Worm (Caenorhabditis elegans) whole organism, late embryonic: ENCODE results near the gene grl-14.

Experiments
- ceh-18 ChIP-seq: sonication (generic microtip); optimal IDR thresholded peaks from 2 replicates; lab custom pipeline; 2016; ENCODE audit warnings: missing genetic modification characterization, missing compliant biosample characterization
- dve-1 ChIP-seq: sonication (generic microtip); optimal IDR thresholded peaks from 2 replicates; lab custom pipeline; 2017; ENCODE audit warnings: antibody characterized with exemption, mild to moderate bottlenecking, missing genetic modification characterization, missing compliant biosample characterization
- nfya-1 ChIP-seq: sonication (generic microtip); optimal IDR thresholded peaks from 2 replicates; lab custom pipeline; 2017; ENCODE audit warnings: missing genetic modification characterization, mild to moderate bottlenecking, missing compliant biosample characterization, antibody characterized with exemption, moderate library complexity
- nhr-11 ChIP-seq: fragments of 150-350 bp; optimal IDR thresholded peaks from 2 replicates; lab custom pipeline; 2014; ENCODE audit warnings: missing biosample characterization, missing genetic modification characterization
- pha-4 ChIP-seq: fragments of 150-350 bp; optimal IDR thresholded peaks from 2 replicates; lab custom pipeline; 2018; ENCODE audit warnings: missing biosample characterization, missing genetic modification reagents, missing genetic modification characterization
- tbx-7 ChIP-seq: sonication (generic microtip); optimal IDR thresholded peaks from 2 replicates; lab custom pipeline; 2016; ENCODE audit warnings: missing genotype, missing genetic modification characterization, missing compliant biosample characterization
- unc-86 ChIP-seq: sonication (generic microtip); optimal IDR thresholded peaks from 2 replicates; lab custom pipeline; 2016; ENCODE audit warnings: missing genetic modification characterization, missing compliant biosample characterization

DNA sequence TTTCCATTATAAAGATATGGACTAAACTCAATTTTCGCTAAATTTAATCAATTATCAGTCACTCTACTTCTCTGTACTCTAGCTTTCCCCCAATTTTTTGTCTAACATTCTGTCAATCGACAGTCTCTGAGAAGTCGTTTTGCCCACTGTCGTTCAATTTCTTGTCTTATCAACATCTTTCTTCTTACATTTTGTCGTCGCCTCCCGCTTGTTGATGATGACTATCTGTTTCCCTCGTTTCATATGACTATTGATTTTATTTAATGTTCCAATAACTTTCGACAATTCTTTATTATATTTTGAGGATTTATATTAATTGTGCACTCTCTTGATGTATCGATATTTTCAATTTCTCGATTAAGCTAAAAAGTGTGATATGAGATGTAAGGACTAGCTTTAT is 46.5 kb upstream of the grl-14 start:
- TF ChIP-seq nfya-1 (tag; lab: Kevin White, UChicago) (no peak), pha-4 (tag; lab: Kevin White, UChicago) (no peak), dve-1 (no peak), ceh-18 (no peak), nhr-11 (tag; lab: Kevin White, UChicago) (no peak), tbx-7 (tag; lab: Kevin White, UChicago) (no peak), unc-86 (no peak)
